Fruit fly (Drosophila melanogaster) whole organism, embryonic: ENCODE results near the gene AlkB.
A peak's percentile ranks its signal among the peaks of the same experiment; 100 is the strongest.

ENCODE experiments used
- Abd-B ChIP-seq: fragments of 200-800 bp; sonication (Bioruptor generic); optimal IDR thresholded peaks from 2 replicates; lab custom pipeline; 2018; ENCODE audit warnings: missing biosample characterization, mild to moderate bottlenecking, missing genetic modification characterization, moderate library complexity
- Atf3 ChIP-seq: fragments of 200-800 bp; sonication (Bioruptor generic); optimal IDR thresholded peaks from 3 replicates; lab custom pipeline; 2016; ENCODE audit warnings: missing biosample characterization, missing genetic modification characterization
- CG10267 ChIP-seq: fragments of 200-800 bp; sonication (Bioruptor generic); optimal IDR thresholded peaks from 2 replicates; lab custom pipeline; 2018; ENCODE audit warnings: missing biosample characterization, mild to moderate bottlenecking, missing genetic modification characterization, moderate library complexity
- CG11504 ChIP-seq: fragments of 200-800 bp; sonication (Bioruptor generic); optimal IDR thresholded peaks from 3 replicates; lab custom pipeline; 2019; ENCODE audit warnings: missing biosample characterization, mild to moderate bottlenecking, missing genetic modification characterization, moderate library complexity
- CG12299 ChIP-seq: fragments of 200-800 bp; sonication (Bioruptor generic); optimal IDR thresholded peaks from 2 replicates; lab custom pipeline; 2018; ENCODE audit warnings: missing biosample characterization, mild to moderate bottlenecking, missing genetic modification characterization
- CG13287 ChIP-seq: fragments of 200-800 bp; sonication (Bioruptor generic); IDR thresholded peaks from 2 replicates; pipeline ENCODE4 v1.3.6; 2022; ENCODE audit warnings: missing biosample characterization, missing genetic modification characterization; ENCODE audit not compliant: partially characterized antibody
- CG14710 ChIP-seq: fragments of 200-800 bp; sonication (Bioruptor generic); optimal IDR thresholded peaks from 3 replicates; lab custom pipeline; 2019; ENCODE audit warnings: missing biosample characterization, mild to moderate bottlenecking, missing genetic modification characterization, moderate library complexity
- CG14965 ChIP-seq: fragments of 200-800 bp; sonication (Bioruptor generic); optimal IDR thresholded peaks from 2 replicates; lab custom pipeline; 2016; ENCODE audit warnings: missing biosample characterization, missing genetic modification characterization, borderline replicate concordance
- CG15696 ChIP-seq: fragments of 200-800 bp; sonication (Bioruptor generic); optimal IDR thresholded peaks from 2 replicates; lab custom pipeline; 2019; ENCODE audit warnings: missing biosample characterization, mild to moderate bottlenecking, missing genetic modification characterization, moderate library complexity
- CG17361 ChIP-seq: fragments of 200-800 bp; sonication (Bioruptor generic); IDR thresholded peaks from 3 replicates; pipeline ENCODE4 v1.3.6; 2022; ENCODE audit warnings: missing biosample characterization, missing genetic modification characterization
- CG18011 ChIP-seq: fragments of 200-800 bp; sonication (Bioruptor generic); optimal IDR thresholded peaks from 2 replicates; lab custom pipeline; 2017; ENCODE audit warnings: missing biosample characterization, missing genetic modification characterization, mild to moderate bottlenecking, moderate library complexity, missing genotype
- CG30020 ChIP-seq: fragments of 200-800 bp; optimal IDR thresholded peaks from 2 replicates; lab custom pipeline; 2019; ENCODE audit warnings: missing biosample characterization, mild to moderate bottlenecking, missing genetic modification characterization, moderate library complexity
- CG32767 ChIP-seq: fragments of 200-800 bp; sonication (Bioruptor generic); IDR thresholded peaks from 2 replicates; pipeline ENCODE4 v1.3.6; 2022; ENCODE audit warnings: missing biosample characterization, missing genetic modification characterization
- CG3281 ChIP-seq: fragments of 200-800 bp; sonication (Bioruptor generic); optimal IDR thresholded peaks from 3 replicates; lab custom pipeline; 2017; ENCODE audit warnings: missing biosample characterization, mild to moderate bottlenecking, missing genetic modification characterization
- CG5180 ChIP-seq: fragments of 200-800 bp; sonication (Bioruptor generic); optimal IDR thresholded peaks from 3 replicates; lab custom pipeline; 2017; ENCODE audit warnings: missing biosample characterization, missing genetic modification characterization, mild to moderate bottlenecking, moderate library complexity, missing genetic modification reagents
- CG7556 ChIP-seq: fragments of 200-800 bp; sonication (Bioruptor generic); optimal IDR thresholded peaks from 2 replicates; lab custom pipeline; 2017; ENCODE audit warnings: missing biosample characterization, mild to moderate bottlenecking, missing genetic modification characterization
- CG7987 ChIP-seq: fragments of 200-800 bp; sonication (Bioruptor generic); optimal IDR thresholded peaks from 2 replicates; lab custom pipeline; 2018; ENCODE audit warnings: missing biosample characterization, mild to moderate bottlenecking, missing genetic modification characterization, moderate library complexity
- CG8944 ChIP-seq: fragments of 200-800 bp; sonication (Bioruptor generic); optimal IDR thresholded peaks from 3 replicates; lab custom pipeline; 2016; ENCODE audit warnings: missing biosample characterization, missing genetic modification characterization
- Dek ChIP-seq: fragments of 200-800 bp; sonication (Bioruptor generic); optimal IDR thresholded peaks from 3 replicates; lab custom pipeline; 2019; ENCODE audit warnings: missing biosample characterization, mild to moderate bottlenecking, missing genetic modification characterization, moderate library complexity
- Dip2 ChIP-seq: fragments of 200-800 bp; sonication (Bioruptor generic); IDR thresholded peaks from 2 replicates; pipeline ENCODE4 v1.3.6; 2022; ENCODE audit warnings: missing biosample characterization, missing genetic modification characterization
- Doc3 ChIP-seq: fragments of 200-800 bp; sonication (Bioruptor generic); IDR thresholded peaks from 3 replicates; pipeline ENCODE4 v1.3.6; 2022; ENCODE audit warnings: missing biosample characterization, missing genetic modification characterization; ENCODE audit not compliant: partially characterized antibody
- Eip74EF ChIP-seq, 2 experiments: fragments of 200-800 bp in 1 of 2; fragments of >200 bp in 1 of 2; sonication (Bioruptor generic) in 1 of 2; optimal IDR thresholded peaks; 2 replicates each; lab custom pipeline; 2017 to 2019; ENCODE audit warnings: missing biosample characterization in 2 of 2, missing genetic modification characterization in 2 of 2, mild to moderate bottlenecking in 1 of 2, moderate library complexity in 1 of 2
- GATAe ChIP-seq: fragments of 200-800 bp; sonication (Bioruptor generic); conservative IDR thresholded peaks from 2 replicates; pipeline ENCODE4 v1.3.6; 2022; ENCODE audit warnings: missing biosample characterization, missing genetic modification characterization
- Gug ChIP-seq: fragments of 200-800 bp; sonication (Bioruptor generic); IDR thresholded peaks from 4 replicates; pipeline ENCODE4 v1.3.6; 2022; ENCODE audit warnings: missing biosample characterization, missing genetic modification characterization
- HLH54F ChIP-seq: fragments of 200-800 bp; sonication (Bioruptor generic); optimal IDR thresholded peaks from 3 replicates; lab custom pipeline; 2016; ENCODE audit warnings: missing biosample characterization, missing genetic modification characterization
- Hr78 ChIP-seq, 2 experiments: fragments of 200-800 bp in 1 of 2; fragments of >200 bp in 1 of 2; sonication (Bioruptor generic) in 1 of 2; optimal IDR thresholded peaks; 2 replicates each; lab custom pipeline; 2017 to 2019; ENCODE audit warnings: missing biosample characterization in 2 of 2, missing genetic modification characterization in 2 of 2, mild to moderate bottlenecking in 1 of 2, moderate library complexity in 1 of 2
- MTF-1 ChIP-seq: fragments of 200-800 bp; sonication (Bioruptor generic); optimal IDR thresholded peaks from 2 replicates; lab custom pipeline; 2018; ENCODE audit warnings: missing biosample characterization, mild to moderate bottlenecking, missing genetic modification characterization, borderline replicate concordance
- Xrp1 ChIP-seq: fragments of 200-800 bp; sonication (Bioruptor generic); IDR thresholded peaks from 2 replicates; pipeline ENCODE4 v1.3.6; 2022; ENCODE audit warnings: missing biosample characterization, missing genetic modification characterization
- az2 ChIP-seq: fragments of 200-800 bp; sonication (Bioruptor generic); optimal IDR thresholded peaks from 3 replicates; lab custom pipeline; 2016; ENCODE audit warnings: missing biosample characterization, missing genetic modification characterization
- bcd ChIP-seq: fragments of 200-800 bp; sonication (Bioruptor generic); optimal IDR thresholded peaks from 2 replicates; lab custom pipeline; 2017; ENCODE audit warnings: missing biosample characterization, mild to moderate bottlenecking, missing genetic modification characterization
- cato ChIP-seq: fragments of 200-800 bp; sonication (Bioruptor generic); optimal IDR thresholded peaks from 2 replicates; lab custom pipeline; 2016; ENCODE audit warnings: missing biosample characterization, missing genetic modification characterization, borderline replicate concordance
- emc ChIP-seq: fragments of 200-800 bp; sonication (Bioruptor generic); optimal IDR thresholded peaks from 2 replicates; lab custom pipeline; 2016; ENCODE audit warnings: missing biosample characterization, missing genetic modification characterization
- fd64A ChIP-seq: fragments of 200-800 bp; sonication (Bioruptor generic); optimal IDR thresholded peaks from 3 replicates; lab custom pipeline; 2018; ENCODE audit warnings: missing biosample characterization, mild to moderate bottlenecking, missing genetic modification characterization
- gsb ChIP-seq: fragments of 200-800 bp; sonication (Bioruptor generic); IDR thresholded peaks from 2 replicates; pipeline ENCODE4 v1.3.6; 2022; ENCODE audit warnings: missing biosample characterization, missing genetic modification characterization
- hbn ChIP-seq: fragments of 200-800 bp; sonication (Bioruptor generic); IDR thresholded peaks from 2 replicates; pipeline ENCODE4 v1.3.6; 2022; ENCODE audit warnings: missing biosample characterization, missing genetic modification characterization; ENCODE audit not compliant: partially characterized antibody
- insv ChIP-seq, 2 experiments: fragments of 200-800 bp; sonication (Bioruptor generic); optimal IDR thresholded peaks; 3 replicates each; lab custom pipeline; 2016 to 2018; ENCODE audit warnings: missing biosample characterization in 2 of 2, missing genetic modification characterization in 2 of 2
- klu ChIP-seq: fragments of 200-800 bp; sonication (Bioruptor generic); IDR thresholded peaks from 2 replicates; pipeline ENCODE4 v1.3.6; 2022; ENCODE audit warnings: missing biosample characterization, missing genetic modification characterization
- kni ChIP-seq: fragments of 200-800 bp; sonication (Bioruptor generic); optimal IDR thresholded peaks from 3 replicates; lab custom pipeline; 2017; ENCODE audit warnings: mild to moderate bottlenecking, missing biosample characterization, missing genetic modification reagents, missing genetic modification characterization
- lmd ChIP-seq: fragments of 200-800 bp; sonication (Bioruptor generic); IDR thresholded peaks from 2 replicates; pipeline ENCODE4 v1.3.6; 2022; ENCODE audit warnings: missing biosample characterization, missing genetic modification characterization
- mirr ChIP-seq: fragments of 200-800 bp; sonication (Bioruptor generic); optimal IDR thresholded peaks from 3 replicates; lab custom pipeline; 2018; ENCODE audit warnings: missing biosample characterization, mild to moderate bottlenecking, missing genetic modification characterization
- prd ChIP-seq, 3 experiments: fragments of >200 bp in 2 of 3; fragments of 200-800 bp in 1 of 3; sonication (Bioruptor generic) in 1 of 3; optimal IDR thresholded peaks in 2 of 3; IDR thresholded peaks in 1 of 3; 2 replicates in 2 of 3; 3 replicates in 1 of 3; pipeline versions ENCODE4 v1.3.6 to Lab custom; 2017 to 2022; ENCODE audit warnings: missing biosample characterization in 1 of 3, missing genetic modification characterization in 1 of 3
- salm ChIP-seq: fragments of 200-800 bp; sonication (Bioruptor generic); optimal IDR thresholded peaks from 2 replicates; lab custom pipeline; 2018; ENCODE audit warnings: missing biosample characterization, mild to moderate bottlenecking, missing genetic modification characterization
- sisA ChIP-seq: fragments of 200-800 bp; sonication (Bioruptor generic); IDR thresholded peaks from 2 replicates; pipeline ENCODE4 v1.3.6; 2022; ENCODE audit warnings: missing biosample characterization, missing genetic modification characterization
- ssp ChIP-seq: fragments of 200-800 bp; sonication (Bioruptor generic); IDR thresholded peaks from 2 replicates; pipeline ENCODE4 v1.3.6; 2022; ENCODE audit warnings: missing biosample characterization, missing genetic modification characterization
- tin ChIP-seq: fragments of 200-800 bp; sonication (Bioruptor generic); optimal IDR thresholded peaks from 3 replicates; lab custom pipeline; 2016; ENCODE audit warnings: missing biosample characterization, missing genetic modification characterization
- tio ChIP-seq: fragments of 200-800 bp; sonication (Bioruptor generic); optimal IDR thresholded peaks from 2 replicates; lab custom pipeline; 2017; ENCODE audit warnings: missing biosample characterization, missing genetic modification characterization, inconsistent platforms
- tup ChIP-seq: fragments of 200-800 bp; sonication (Bioruptor generic); optimal IDR thresholded peaks from 2 replicates; lab custom pipeline; 2016; ENCODE audit warnings: missing biosample characterization, mild to moderate bottlenecking, missing genetic modification characterization, moderate library complexity
- wek ChIP-seq: fragments of 200-800 bp; sonication (Bioruptor generic); optimal IDR thresholded peaks from 3 replicates; lab custom pipeline; 2018; ENCODE audit warnings: missing biosample characterization, mild to moderate bottlenecking, missing genetic modification characterization, moderate library complexity

The AlkB gene

DNA sequence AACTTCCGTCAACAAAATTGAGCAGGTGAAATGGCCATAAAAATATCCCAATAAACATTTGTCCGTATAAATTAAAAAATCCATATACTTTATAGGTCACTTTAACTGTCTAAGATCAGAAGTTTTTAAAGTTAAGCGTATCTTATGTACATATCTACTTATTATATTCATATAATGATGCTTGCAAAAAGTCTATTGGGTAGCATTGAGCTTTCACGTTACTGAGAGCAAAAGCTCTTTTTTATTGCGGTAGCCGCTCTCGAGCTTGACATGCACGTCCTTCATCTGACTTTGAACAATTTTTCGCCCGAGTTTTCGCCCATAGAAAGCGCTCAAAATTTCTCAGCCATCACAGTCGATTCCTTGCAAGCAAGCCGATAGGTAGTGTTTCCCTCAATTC, 8.6 kb upstream of the AlkB start, which contains the start of gene Gapdh2 (continued):
- TF ChIP-seq sisA (GFP tag; lab: Robert Waterston, UW): peak; percentile 96
- TF ChIP-seq insv (GFP tag; optimal IDR thresholded peaks at IDR 0.05; lab: Kevin White, UChicago): peak; percentile 14 to 91
- peak; percentile 99 for TF ChIP-seq gsb (GFP tag; lab: Robert Waterston, UW)
- peak; percentile 91 for TF ChIP-seq Atf3
- TF ChIP-seq CG5180 (GFP tag; lab: Kevin White, UChicago): peak; percentile 95
- peak; percentile 98 for TF ChIP-seq tin
- TF ChIP-seq CG14710 (tag; lab: Kevin White, UChicago): peak; percentile 97
- peak; percentile 93 for TF ChIP-seq CG8944 (GFP tag; lab: Kevin White, UChicago)
- TF ChIP-seq CG30020 (tag; lab: Kevin White, UChicago): peak; percentile 90
- peak; percentile 100 for TF ChIP-seq CG3281 (GFP tag; lab: Kevin White, UChicago)
- TF ChIP-seq bcd (GFP tag; lab: Kevin White, UChicago): peak; percentile 99
- peak; percentile 93 for TF ChIP-seq CG18011 (GFP tag; lab: Kevin White, UChicago)
- TF ChIP-seq CG17361 (GFP tag; lab: Robert Waterston, UW): peak; percentile 99
- TF ChIP-seq Xrp1 (GFP tag; lab: Robert Waterston, UW): peak; percentile 99
- TF ChIP-seq Gug (GFP tag; lab: Robert Waterston, UW): peak; percentile 91
- TF ChIP-seq Abd-B (GFP tag; lab: Kevin White, UChicago): peak; percentile 99
- peak; percentile 99 for TF ChIP-seq az2 (GFP tag; lab: Kevin White, UChicago)
- TF ChIP-seq Dek (tag; lab: Kevin White, UChicago): peak; percentile 100
- TF ChIP-seq MTF-1 (GFP tag; lab: Kevin White, UChicago): peak; percentile 98
- TF ChIP-seq Hr78 (GFP tag; optimal IDR thresholded peaks at IDR 0.05; lab: Kevin White, UChicago): peak in 1 of 2 experiments; percentile 97
- TF ChIP-seq emc (GFP tag; lab: Kevin White, UChicago): peak; percentile 94
- peak; percentile 100 for TF ChIP-seq CG7556 (GFP tag; lab: Kevin White, UChicago)
- peak; percentile 76 for TF ChIP-seq CG14965
- peak; percentile 98 for TF ChIP-seq fd64A (GFP tag; lab: Kevin White, UChicago)
- peak; percentile 93 for TF ChIP-seq CG15696 (tag; lab: Kevin White, UChicago)
- no peak for TF ChIP-seq Doc3 (GFP tag; lab: Robert Waterston, UW)
- TF ChIP-seq lmd (GFP tag; lab: Robert Waterston, UW): peak; percentile 98; the same call in 1 of the 2 replicates
- peak; percentile 98 for TF ChIP-seq CG7987 (GFP tag; lab: Kevin White, UChicago)
- peak; percentile 98 for TF ChIP-seq CG10267 (tag; lab: Kevin White, UChicago)
- no peak for TF ChIP-seq hbn (GFP tag; lab: Robert Waterston, UW)
- peak; percentile 100 for TF ChIP-seq CG12299 (tag; lab: Kevin White, UChicago)
- peak; percentile 95 for TF ChIP-seq GATAe
- TF ChIP-seq cato (GFP tag; lab: Kevin White, UChicago): peak; percentile 96
- TF ChIP-seq kni (GFP tag; lab: Kevin White, UChicago): peak; percentile 99
- TF ChIP-seq tio (GFP tag; lab: Kevin White, UChicago): peak; percentile 97
- peak; percentile 97; the same call in 1 of the 2 replicates for TF ChIP-seq klu
- peak; percentile 96 for TF ChIP-seq HLH54F (GFP tag; lab: Kevin White, UChicago)
- TF ChIP-seq Dip2 (GFP tag; lab: Robert Waterston, UW): peak; percentile 73; the same call in 1 of the 2 replicates
- peak; percentile 100 for TF ChIP-seq salm
- peak in 1 of 2 experiments; percentile 100 for TF ChIP-seq Eip74EF (GFP tag; optimal IDR thresholded peaks at IDR 0.05; lab: Kevin White, UChicago)
- TF ChIP-seq prd (optimal IDR thresholded peaks at IDR 0.05; lab: Kevin White, UChicago): no peak
- peak; percentile 98 for TF ChIP-seq prd (GFP tag; IDR thresholded peaks at IDR 0.05; lab: Robert Waterston, UW)
- peak; percentile 96 for TF ChIP-seq wek (GFP tag; lab: Kevin White, UChicago)
- TF ChIP-seq CG13287 (GFP tag; lab: Robert Waterston, UW): peak; percentile 63
- TF ChIP-seq CG32767 (GFP tag; lab: Robert Waterston, UW): peak; percentile 99
- TF ChIP-seq CG11504 (tag; lab: Kevin White, UChicago): peak; percentile 99
- peak; percentile 97 for TF ChIP-seq tup (GFP tag; lab: Kevin White, UChicago)
- peak; percentile 91 for TF ChIP-seq ssp
- TF ChIP-seq mirr (GFP tag; lab: Kevin White, UChicago): peak; percentile 100
